Fruit fly (Drosophila melanogaster): Measurements from ENCODE around the gene CG16704.

Gene CG16704

dm6 chr2L:3662307-3662795 lies 30.0 kb downstream of the CG16704 start, which contains the start of gene Drgx:
Gene Drgx (plus strand): TSS chr2L:3662745.
- no peak for TF ChIP-seq Blimp-1 (GFP tag; optimal IDR thresholded peaks at IDR 0.05)
- no peak for TF ChIP-seq Met (GFP tag; optimal IDR thresholded peaks at IDR 0.05)
- 0 out of 3 replicates have a peak, but pooled peaks have one; percentile 11 for TF ChIP-seq CG6163 (GFP tag; IDR thresholded peaks at IDR 0.05)
- TF ChIP-seq ss (GFP tag; optimal IDR thresholded peaks at IDR 0.05), result no peak

- TF ChIP-seq CG8632 (GFP tag; optimal IDR thresholded peaks at IDR 0.05) (no peak), Ets96B (tag; optimal IDR thresholded peaks at IDR 0.05) (peak; percentile 22), fd85E (GFP tag; optimal IDR thresholded peaks at IDR 0.05) (no peak), CG6276 (GFP tag; optimal IDR thresholded peaks at IDR 0.05) (no peak), dac (GFP tag; optimal IDR thresholded peaks at IDR 0.05) (no peak), CG10631 (GFP tag; optimal IDR thresholded peaks at IDR 0.05) (peak; percentile 32), Smox (GFP tag; optimal IDR thresholded peaks at IDR 0.05) (no peak), CG9139 (GFP tag; optimal IDR thresholded peaks at IDR 0.05) (no peak), CG6163 (GFP tag; IDR thresholded peaks at IDR 0.05) (0 out of 3 replicates have a peak, but pooled peaks have one; percentile 17), vri (GFP tag; optimal IDR thresholded peaks at IDR 0.05) (no peak), CG8319 (GFP tag; optimal IDR thresholded peaks at IDR 0.05) (no peak), CG4318 (GFP tag; optimal IDR thresholded peaks at IDR 0.05) (peak; percentile 0), CG31627 (GFP tag; optimal IDR thresholded peaks at IDR 0.05) (peak; percentile 59), topi (GFP tag; optimal IDR thresholded peaks at IDR 0.05) (peak; percentile 18), Sox102F (GFP tag; optimal IDR thresholded peaks at IDR 0.05) (no peak), Ets21C (GFP tag; optimal IDR thresholded peaks at IDR 0.05) (peak; percentile 1), fkh (GFP tag; optimal IDR thresholded peaks at IDR 0.05) (peak; percentile 52), fd59A (GFP tag; optimal IDR thresholded peaks at IDR 0.05) (no peak), achi (GFP tag; optimal IDR thresholded peaks at IDR 0.05) (peak; percentile 13), OdsH (GFP tag; optimal IDR thresholded peaks at IDR 0.05) (peak; percentile 18), lz (GFP tag; optimal IDR thresholded peaks at IDR 0.05) (peak; percentile 34), pdm3 (GFP tag; optimal IDR thresholded peaks at IDR 0.05) (no peak), CG3032 (tag; optimal IDR thresholded peaks at IDR 0.05) (peak; percentile 28), ss (GFP tag; optimal IDR thresholded peaks at IDR 0.05) (no peak), Blimp-1 (GFP tag; optimal IDR thresholded peaks at IDR 0.05) (no peak), CG6792 (GFP tag; optimal IDR thresholded peaks at IDR 0.05) (no peak), CG34406 (GFP tag; optimal IDR thresholded peaks at IDR 0.05) (no peak), Eip75B (GFP tag; optimal IDR thresholded peaks at IDR 0.05) (no peak), svp (GFP tag) (no peak), CG11762 (GFP tag; optimal IDR thresholded peaks at IDR 0.05; ENCODE audit: insufficient read depth) (no peak), Met (GFP tag; optimal IDR thresholded peaks at IDR 0.05) (no peak), CG1621 (tag; optimal IDR thresholded peaks at IDR 0.05) (no peak), spab (GFP tag; optimal IDR thresholded peaks at IDR 0.05) (peak; percentile 3), Hr39 (GFP tag; optimal IDR thresholded peaks at IDR 0.05) (peak; percentile 53), CG16779 (tag; optimal IDR thresholded peaks at IDR 0.05) (no peak), Eip93F (GFP tag; optimal IDR thresholded peaks at IDR 0.05) (no peak), CG32006 (GFP tag; optimal IDR thresholded peaks at IDR 0.05) (peak; percentile 62), CG11902 (GFP tag; optimal IDR thresholded peaks at IDR 0.05) (no peak), salr (GFP tag; optimal IDR thresholded peaks at IDR 0.05) (no peak), CG6854 (GFP tag; optimal IDR thresholded peaks at IDR 0.05) (no peak), Sox14 (GFP tag; optimal IDR thresholded peaks at IDR 0.05) (no peak), net (GFP tag; optimal IDR thresholded peaks at IDR 0.05) (no peak), dsx (GFP tag; optimal IDR thresholded peaks at IDR 0.05; ENCODE audit: poor library complexity, severe bottlenecking) (no peak), Hr4 (GFP tag; optimal IDR thresholded peaks at IDR 0.05) (peak; percentile 33), eg (GFP tag; IDR thresholded peaks at IDR 0.05) (peak; percentile 68), Lpt (GFP tag; optimal IDR thresholded peaks at IDR 0.05) (peak; percentile 8), Hr38 (GFP tag; optimal IDR thresholded peaks at IDR 0.05) (no peak)
Observed at dm6 chr2L:3657349-3658142, 34.8 kb downstream of the CG16704 start.

All from whole organism, prepupa.